Fruit fly (Drosophila melanogaster) whole organism, embryonic: ENCODE results near the gene CG13949.
A peak's percentile ranks its signal among the peaks of the same experiment; 100 is the strongest.

Experiments used
- Asciz ChIP-seq: fragments of 200-800 bp; sonication (Bioruptor generic); optimal IDR thresholded peaks from 2 replicates; lab custom pipeline; 2017; ENCODE audit warnings: missing biosample characterization, mild to moderate bottlenecking, missing genetic modification characterization, missing genetic modification reagents
- Awh ChIP-seq: fragments of 200-800 bp; sonication (Bioruptor generic); IDR thresholded peaks from 2 replicates; pipeline ENCODE4, ENCODE4 v1.3.6; 2022; ENCODE audit warnings: missing biosample characterization, missing genetic modification characterization
- BEAF-32 ChIP-seq: fragments of 200-800 bp; sonication (Bioruptor generic); optimal IDR thresholded peaks from 3 replicates; lab custom pipeline; 2017; ENCODE audit warnings: missing biosample characterization, missing genetic modification characterization, mild to moderate bottlenecking, moderate library complexity, missing genetic modification reagents
- CG10431 ChIP-seq: fragments of 200-800 bp; sonication (Bioruptor generic); optimal IDR thresholded peaks from 3 replicates; lab custom pipeline; 2018; ENCODE audit warnings: missing biosample characterization, mild to moderate bottlenecking, missing genetic modification characterization
- CG10543 ChIP-seq: fragments of 200-800 bp; sonication (Bioruptor generic); optimal IDR thresholded peaks from 3 replicates; lab custom pipeline; 2017; ENCODE audit warnings: missing biosample characterization, mild to moderate bottlenecking, missing genetic modification characterization, moderate library complexity
- CG11085 ChIP-seq: fragments of 200-800 bp; sonication (Bioruptor generic); IDR thresholded peaks from 2 replicates; pipeline ENCODE4 v1.3.6; 2022; ENCODE audit warnings: missing biosample characterization, missing genetic modification characterization
- CG12299 ChIP-seq: fragments of 200-800 bp; sonication (Bioruptor generic); optimal IDR thresholded peaks from 2 replicates; lab custom pipeline; 2018; ENCODE audit warnings: missing biosample characterization, mild to moderate bottlenecking, missing genetic modification characterization
- CG12659 ChIP-seq: fragments of 200-800 bp; sonication (Bioruptor generic); optimal IDR thresholded peaks from 3 replicates; lab custom pipeline; 2017; ENCODE audit warnings: mild to moderate bottlenecking, missing biosample characterization, missing genetic modification reagents, missing genetic modification characterization
- CG12744 ChIP-seq: fragments of 200-800 bp; sonication (Bioruptor generic); optimal IDR thresholded peaks from 2 replicates; lab custom pipeline; 2016; ENCODE audit warnings: missing biosample characterization, missing genetic modification characterization
- CG13287 ChIP-seq: fragments of 200-800 bp; sonication (Bioruptor generic); IDR thresholded peaks from 2 replicates; pipeline ENCODE4 v1.3.6; 2022; ENCODE audit warnings: missing biosample characterization, missing genetic modification characterization; ENCODE audit not compliant: partially characterized antibody
- CG15479 ChIP-seq: fragments of 200-800 bp; sonication (Bioruptor generic); optimal IDR thresholded peaks from 3 replicates; lab custom pipeline; 2019; ENCODE audit warnings: missing biosample characterization, mild to moderate bottlenecking, missing genetic modification characterization, moderate library complexity
- CG16815 ChIP-seq: fragments of 200-800 bp; sonication (Bioruptor generic); optimal IDR thresholded peaks from 3 replicates; lab custom pipeline; 2017; ENCODE audit warnings: missing biosample characterization, mild to moderate bottlenecking, missing genetic modification characterization
- CG17612 ChIP-seq: fragments of 200-800 bp; sonication (Bioruptor generic); IDR thresholded peaks from 2 replicates; pipeline ENCODE4 v1.3.6; 2022; ENCODE audit warnings: missing biosample characterization, missing genetic modification characterization
- CG17829 ChIP-seq: fragments of 200-800 bp; optimal IDR thresholded peaks from 2 replicates; lab custom pipeline; 2019; ENCODE audit warnings: missing biosample characterization, mild to moderate bottlenecking, missing genetic modification characterization, moderate library complexity
- CG2889 ChIP-seq: fragments of 200-800 bp; sonication (Bioruptor generic); IDR thresholded peaks from 3 replicates; pipeline ENCODE4 v1.3.6; 2022; ENCODE audit warnings: missing biosample characterization, missing genetic modification characterization
- CG30431 ChIP-seq: fragments of 200-800 bp; sonication (Bioruptor generic); optimal IDR thresholded peaks from 2 replicates; lab custom pipeline; 2017; ENCODE audit warnings: missing biosample characterization, missing genetic modification characterization
- CG3163 ChIP-seq: fragments of 200-800 bp; sonication (Bioruptor generic); optimal IDR thresholded peaks from 3 replicates; lab custom pipeline; 2016; ENCODE audit warnings: missing biosample characterization, missing genetic modification characterization
- CG32772 ChIP-seq: fragments of 200-800 bp; sonication (Bioruptor generic); IDR thresholded peaks from 2 replicates; pipeline ENCODE4 v1.3.6; 2022; ENCODE audit warnings: missing biosample characterization, missing genetic modification characterization
- CG33557 ChIP-seq: fragments of 200-800 bp; sonication (Bioruptor generic); optimal IDR thresholded peaks from 2 replicates; lab custom pipeline; 2019; ENCODE audit warnings: missing biosample characterization, mild to moderate bottlenecking, missing genetic modification characterization, moderate library complexity
- CG4730 ChIP-seq: fragments of 200-800 bp; sonication (Bioruptor generic); IDR thresholded peaks from 2 replicates; pipeline ENCODE4 v1.3.6; 2022; ENCODE audit warnings: missing biosample characterization, missing genetic modification characterization
- CG4854 ChIP-seq: fragments of 200-800 bp; sonication (Bioruptor generic); optimal IDR thresholded peaks from 2 replicates; lab custom pipeline; 2016; ENCODE audit warnings: missing biosample characterization, missing genetic modification characterization, inconsistent platforms
- CG5245 ChIP-seq: fragments of 200-800 bp; sonication (Bioruptor generic); optimal IDR thresholded peaks from 3 replicates; lab custom pipeline; 2016; ENCODE audit warnings: missing biosample characterization, missing genetic modification characterization
- CG7839 ChIP-seq: fragments of 200-800 bp; sonication (Bioruptor generic); optimal IDR thresholded peaks from 3 replicates; lab custom pipeline; 2018; ENCODE audit warnings: missing biosample characterization, mild to moderate bottlenecking, missing genetic modification characterization, moderate library complexity
- CG7963 ChIP-seq: fragments of 200-800 bp; sonication (Bioruptor generic); IDR thresholded peaks from 3 replicates; pipeline ENCODE4 v1.3.6; 2022; ENCODE audit warnings: missing biosample characterization, missing genetic modification characterization; ENCODE audit not compliant: partially characterized antibody
- Chrac-16 ChIP-seq: fragments of 200-800 bp; sonication (Bioruptor generic); optimal IDR thresholded peaks from 3 replicates; lab custom pipeline; 2016; ENCODE audit warnings: missing biosample characterization, missing genetic modification characterization
- Dp ChIP-seq: fragments of 200-800 bp; sonication (Bioruptor generic); optimal IDR thresholded peaks from 2 replicates; lab custom pipeline; 2018; ENCODE audit warnings: missing biosample characterization, mild to moderate bottlenecking, missing genetic modification characterization, moderate library complexity
- Fer1 ChIP-seq: fragments of 200-800 bp; sonication (Bioruptor generic); optimal IDR thresholded peaks from 2 replicates; lab custom pipeline; 2017; ENCODE audit warnings: missing biosample characterization, mild to moderate bottlenecking, missing genetic modification characterization
- HLH4C ChIP-seq: fragments of 200-800 bp; sonication (Bioruptor generic); IDR thresholded peaks from 3 replicates; pipeline ENCODE4 v1.3.6; 2022; ENCODE audit warnings: missing biosample characterization, missing genetic modification characterization; ENCODE audit not compliant: partially characterized antibody
- HmgD ChIP-seq: fragments of 200-800 bp; sonication (Bioruptor generic); optimal IDR thresholded peaks from 3 replicates; lab custom pipeline; 2016; ENCODE audit warnings: missing biosample characterization, missing genetic modification characterization
- Hr3 ChIP-seq: fragments of 200-800 bp; sonication (Bioruptor generic); optimal IDR thresholded peaks from 3 replicates; lab custom pipeline; 2016; ENCODE audit warnings: missing biosample characterization, missing genetic modification characterization
- Med ChIP-seq: fragments of 200-800 bp; sonication (Bioruptor generic); peaks from one replicate; lab custom pipeline; 2016; ENCODE audit warnings: missing biosample characterization, missing genetic modification characterization, mild to moderate bottlenecking, inconsistent platforms, moderate library complexity
- Rx ChIP-seq: fragments of 200-800 bp; sonication (Bioruptor generic); IDR thresholded peaks from 2 replicates; pipeline ENCODE4 v1.3.6; 2022; ENCODE audit warnings: missing biosample characterization, missing genetic modification characterization
- Ssrp ChIP-seq: fragments of 200-800 bp; sonication (Bioruptor generic); optimal IDR thresholded peaks from 2 replicates; lab custom pipeline; 2018; ENCODE audit warnings: missing biosample characterization, mild to moderate bottlenecking, missing genetic modification characterization, moderate library complexity
- bbx ChIP-seq: fragments of 200-800 bp; sonication (Bioruptor generic); IDR thresholded peaks from 2 replicates; pipeline ENCODE4 v1.3.6; 2022; ENCODE audit warnings: missing biosample characterization, missing genetic modification characterization; ENCODE audit not compliant: partially characterized antibody
- chif ChIP-seq, 2 experiments: fragments of 200-800 bp; sonication (Bioruptor generic); optimal IDR thresholded peaks; 3 replicates each; lab custom pipeline; 2016; ENCODE audit warnings: missing biosample characterization in 2 of 2, missing genetic modification characterization in 2 of 2
- cwo ChIP-seq: fragments of 200-800 bp; sonication (Bioruptor generic); optimal IDR thresholded peaks from 3 replicates; lab custom pipeline; 2017; ENCODE audit warnings: missing biosample characterization, missing genetic modification characterization, mild to moderate bottlenecking, moderate library complexity, missing genetic modification reagents
- dan ChIP-seq: fragments of 200-800 bp; sonication (Bioruptor generic); IDR thresholded peaks from 2 replicates; pipeline ENCODE4 v1.3.6; 2022; ENCODE audit warnings: missing biosample characterization, missing genetic modification characterization
- fu2 ChIP-seq: fragments of 200-800 bp; sonication (Bioruptor generic); optimal IDR thresholded peaks from 2 replicates; lab custom pipeline; 2016; ENCODE audit warnings: missing biosample characterization, missing genetic modification characterization
- gcm ChIP-seq: fragments of 200-800 bp; sonication (Bioruptor generic); optimal IDR thresholded peaks from 2 replicates; lab custom pipeline; 2019; ENCODE audit warnings: missing biosample characterization, mild to moderate bottlenecking, missing genetic modification characterization, moderate library complexity
- hbn ChIP-seq: fragments of 200-800 bp; sonication (Bioruptor generic); IDR thresholded peaks from 2 replicates; pipeline ENCODE4 v1.3.6; 2022; ENCODE audit warnings: missing biosample characterization, missing genetic modification characterization; ENCODE audit not compliant: partially characterized antibody
- jumu ChIP-seq: fragments of 200-800 bp; sonication (Bioruptor generic); optimal IDR thresholded peaks from 3 replicates; lab custom pipeline; 2016; ENCODE audit warnings: missing biosample characterization, missing genetic modification characterization
- ken ChIP-seq: fragments of 200-800 bp; sonication (Bioruptor generic); IDR thresholded peaks from 3 replicates; pipeline ENCODE4 v1.3.6; 2022; ENCODE audit warnings: missing biosample characterization, missing genetic modification characterization
- knrl ChIP-seq: fragments of 200-800 bp; sonication (Bioruptor generic); IDR thresholded peaks from 3 replicates; pipeline ENCODE4 v1.3.6; 2022; ENCODE audit warnings: missing biosample characterization, missing genetic modification characterization; ENCODE audit not compliant: partially characterized antibody
- odd ChIP-seq: fragments of 200-800 bp; sonication (Bioruptor generic); optimal IDR thresholded peaks from 2 replicates; lab custom pipeline; 2017; ENCODE audit warnings: missing biosample characterization, mild to moderate bottlenecking, missing genetic modification characterization
- prd ChIP-seq, 3 experiments: fragments of >200 bp in 2 of 3; fragments of 200-800 bp in 1 of 3; sonication (Bioruptor generic) in 1 of 3; optimal IDR thresholded peaks in 2 of 3; IDR thresholded peaks in 1 of 3; 2 replicates in 2 of 3; 3 replicates in 1 of 3; pipeline versions ENCODE4 v1.3.6 to Lab custom; 2017 to 2022; ENCODE audit warnings: missing biosample characterization in 1 of 3, missing genetic modification characterization in 1 of 3
- pum ChIP-seq: fragments of 200-800 bp; sonication (Bioruptor generic); optimal IDR thresholded peaks from 2 replicates; lab custom pipeline; 2016; ENCODE audit warnings: missing biosample characterization, missing genetic modification characterization
- schlank ChIP-seq: fragments of 200-800 bp; sonication (Bioruptor generic); optimal IDR thresholded peaks from 2 replicates; lab custom pipeline; 2018; ENCODE audit warnings: missing biosample characterization, mild to moderate bottlenecking, missing genetic modification characterization
- tgo ChIP-seq: fragments of 200-800 bp; sonication (Bioruptor generic); IDR thresholded peaks from 3 replicates; pipeline ENCODE4 v1.3.6; 2022; ENCODE audit warnings: missing biosample characterization, missing genetic modification characterization

Gene CG13949

DNA sequence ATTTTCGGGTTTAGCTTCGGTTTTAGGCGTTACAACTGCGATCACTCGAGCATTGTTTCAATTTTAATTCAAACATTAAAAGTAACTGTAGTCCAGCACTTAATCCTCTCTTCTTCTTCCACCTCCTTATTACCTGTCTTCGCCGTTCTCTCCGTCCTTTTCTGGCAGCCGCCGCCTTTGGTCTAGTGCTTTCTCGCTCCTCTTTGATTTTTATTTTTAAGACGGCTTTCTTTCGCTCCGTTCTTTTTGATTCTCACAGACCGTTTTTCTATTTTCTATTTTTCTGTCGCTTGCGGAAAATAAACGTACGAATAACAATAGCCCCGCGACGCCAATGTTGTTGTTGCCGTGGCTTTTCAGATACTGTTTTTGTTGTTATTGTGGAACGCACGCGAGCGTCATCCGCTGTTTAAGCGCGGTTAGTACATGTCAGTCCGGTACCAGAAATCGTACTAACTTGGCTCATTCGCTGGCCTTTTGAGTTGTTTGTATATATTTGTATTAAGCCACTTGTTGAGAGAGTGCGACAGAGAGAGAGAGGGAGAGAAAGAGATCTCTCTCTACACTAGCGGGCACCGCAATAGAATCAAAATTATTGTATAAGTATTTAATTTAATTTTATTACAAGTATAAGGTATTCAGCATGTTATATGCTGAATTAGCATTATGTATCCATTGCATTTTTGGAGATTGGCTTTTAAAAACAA lies 12.9 kb downstream of the CG13949 start, which contains the start of gene aru (continued):
- TF ChIP-seq Ssrp (tag; lab: Kevin White, UChicago) = no peak
- no peak for TF ChIP-seq CG3163 (GFP tag; lab: Kevin White, UChicago)
- TF ChIP-seq HmgD (GFP tag; lab: Kevin White, UChicago) = peak; percentile 22
- no peak for TF ChIP-seq CG4730 (GFP tag; lab: Robert Waterston, UW)
- peak; percentile 47 for TF ChIP-seq CG12659 (GFP tag; lab: Kevin White, UChicago)
- peak; percentile 50 for TF ChIP-seq gcm
- no peak for TF ChIP-seq schlank (tag; lab: Kevin White, UChicago)
- TF ChIP-seq prd (optimal IDR thresholded peaks at IDR 0.05; lab: Kevin White, UChicago) = no peak
- 0 out of 3 replicates have a peak, but pooled peaks have one; percentile 15 for TF ChIP-seq prd (GFP tag; IDR thresholded peaks at IDR 0.05; lab: Robert Waterston, UW)
- TF ChIP-seq CG33557 (GFP tag; lab: Kevin White, UChicago) = no peak
- no peak for TF ChIP-seq Hr3 (GFP tag; lab: Kevin White, UChicago)
- 0 out of 2 replicates have a peak, but pooled peaks have one; percentile 16 for TF ChIP-seq bbx (GFP tag; lab: Robert Waterston, UW)
- no peak for TF ChIP-seq dan (GFP tag; lab: Robert Waterston, UW)
- no peak for TF ChIP-seq jumu (GFP tag; lab: Kevin White, UChicago)
- no peak for TF ChIP-seq CG15479
- TF ChIP-seq Asciz = peak; percentile 65
- peak; percentile 42 for TF ChIP-seq CG7839
- no peak for TF ChIP-seq hbn (GFP tag; lab: Robert Waterston, UW)
- peak; percentile 86 for TF ChIP-seq Med (GFP tag; lab: Kevin White, UChicago)
- peak; percentile 47 for TF ChIP-seq Fer1 (GFP tag; lab: Kevin White, UChicago)
- peak; percentile 55 for TF ChIP-seq cwo (GFP tag; lab: Kevin White, UChicago)
- no peak for TF ChIP-seq CG7963 (GFP tag; lab: Robert Waterston, UW)
- no peak for TF ChIP-seq CG12299 (tag; lab: Kevin White, UChicago)
- peak; percentile 24; the same call in 1 of the 2 replicates for TF ChIP-seq Awh (GFP tag; lab: Robert Waterston, UW)
- TF ChIP-seq CG11085 (GFP tag; lab: Robert Waterston, UW) = no peak
- no peak for TF ChIP-seq chif (GFP tag; optimal IDR thresholded peaks at IDR 0.05; lab: Kevin White, UChicago)
- TF ChIP-seq ken (GFP tag; lab: Robert Waterston, UW) = 0 out of 3 replicates have a peak, but pooled peaks have one; percentile 5
- no peak for TF ChIP-seq tgo (GFP tag; lab: Robert Waterston, UW)
- no peak for TF ChIP-seq CG30431 (GFP tag; lab: Kevin White, UChicago)
- TF ChIP-seq CG17612 (GFP tag; lab: Robert Waterston, UW) = no peak
- TF ChIP-seq CG10543 (GFP tag; lab: Kevin White, UChicago) = peak; percentile 48
- no peak for TF ChIP-seq Rx (GFP tag; lab: Robert Waterston, UW)
- TF ChIP-seq knrl = no peak
- no peak for TF ChIP-seq Chrac-16
- TF ChIP-seq CG4854 = no peak
- TF ChIP-seq Dp = no peak
- TF ChIP-seq HLH4C (GFP tag; lab: Robert Waterston, UW) = peak; percentile 21; the same call in 1 of the 3 replicates
- peak; percentile 33 for TF ChIP-seq CG17829 (tag; lab: Kevin White, UChicago)
- TF ChIP-seq odd = no peak
- no peak for TF ChIP-seq fu2
- TF ChIP-seq CG10431 (GFP tag; lab: Kevin White, UChicago) = no peak
- no peak for TF ChIP-seq CG12744
- TF ChIP-seq CG32772 = no peak
- no peak for TF ChIP-seq BEAF-32
- no peak for TF ChIP-seq pum (GFP tag; lab: Kevin White, UChicago)
- no peak for TF ChIP-seq CG16815 (GFP tag; lab: Kevin White, UChicago)
- TF ChIP-seq CG13287 (GFP tag; lab: Robert Waterston, UW) = peak; percentile 26; the same call in 1 of the 2 replicates
- peak; percentile 2 for TF ChIP-seq CG5245 (GFP tag; lab: Kevin White, UChicago)
- TF ChIP-seq CG2889 (GFP tag; lab: Robert Waterston, UW) = no peak
